Worm (Caenorhabditis elegans): ENCODE data around the gene col-9.

DNA sequence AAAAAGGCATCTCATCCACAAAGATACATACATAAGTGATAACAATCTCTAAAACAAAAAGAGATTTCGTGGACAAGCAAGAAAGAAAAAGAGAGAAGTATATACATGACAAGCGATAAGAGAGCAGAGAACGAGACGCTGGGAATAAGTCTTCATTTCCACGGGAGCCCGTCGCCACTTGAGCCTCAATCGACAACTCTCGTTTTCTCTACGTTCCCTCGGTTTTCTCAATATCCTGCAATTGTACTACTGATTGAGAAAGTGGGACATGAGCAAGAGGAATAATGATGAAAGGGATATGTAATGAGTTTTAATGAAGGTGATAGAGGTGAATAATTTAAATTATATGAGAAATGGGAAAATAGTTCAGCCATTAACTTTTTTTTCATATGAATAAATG, 47.7 kb downstream of the col-9 start:
- TF ChIP-seq mdl-1 (tag; optimal IDR thresholded peaks at IDR 0.05) (no peak), nhr-76 (tag; optimal IDR thresholded peaks at IDR 0.05) (no peak), fkh-10 (GFP tag; optimal IDR thresholded peaks at IDR 0.05) (no peak), unc-62 (GFP tag; optimal IDR thresholded peaks at IDR 0.05 in 1 of 2) (no peak), unc-62 (tag; optimal IDR thresholded peaks at IDR 0.05) (no peak), rbr-2 (tag; optimal IDR thresholded peaks at IDR 0.05) (no peak), sdz-12 (GFP tag; optimal IDR thresholded peaks at IDR 0.05) (no peak), nhr-77 (tag; optimal IDR thresholded peaks at IDR 0.05) (no peak), ama-1 (optimal IDR thresholded peaks at IDR 0.05) (no peak), lir-3 (tag; optimal IDR thresholded peaks at IDR 0.05) (no peak), set-16 (GFP tag; IDR thresholded peaks at IDR 0.05) (no peak), dve-1 (tag; optimal IDR thresholded peaks at IDR 0.05; ENCODE audit: insufficient read depth) (no peak), nhr-28 (tag; optimal IDR thresholded peaks at IDR 0.05) (no peak), ZK546.5 (tag; optimal IDR thresholded peaks at IDR 0.05) (no peak)

Data from whole organism, L4 larva.